Worm (Caenorhabditis elegans) whole organism, L2 larva: ENCODE data around the gene F56A11.6.

ENCODE experiments used
- dmd-4 ChIP-seq: sonication (generic microtip); optimal IDR thresholded peaks from 2 replicates; lab custom pipeline; 2017; ENCODE audit warnings: missing biosample characterization, missing genetic modification characterization
- nhr-23 ChIP-seq: fragments of 150-350 bp; optimal IDR thresholded peaks from 2 replicates; lab custom pipeline; 2014; ENCODE audit warnings: missing biosample characterization, missing genetic modification reagents, missing genetic modification characterization
- unc-62 ChIP-seq: fragments of 150-350 bp; optimal IDR thresholded peaks from 2 replicates; lab custom pipeline; 2014; ENCODE audit warnings: missing biosample characterization, missing genetic modification reagents, missing genetic modification characterization
- ztf-4 ChIP-seq: fragments of 150-350 bp; optimal IDR thresholded peaks from 2 replicates; lab custom pipeline; 2014; ENCODE audit warnings: missing biosample characterization, missing genetic modification characterization

DNA sequence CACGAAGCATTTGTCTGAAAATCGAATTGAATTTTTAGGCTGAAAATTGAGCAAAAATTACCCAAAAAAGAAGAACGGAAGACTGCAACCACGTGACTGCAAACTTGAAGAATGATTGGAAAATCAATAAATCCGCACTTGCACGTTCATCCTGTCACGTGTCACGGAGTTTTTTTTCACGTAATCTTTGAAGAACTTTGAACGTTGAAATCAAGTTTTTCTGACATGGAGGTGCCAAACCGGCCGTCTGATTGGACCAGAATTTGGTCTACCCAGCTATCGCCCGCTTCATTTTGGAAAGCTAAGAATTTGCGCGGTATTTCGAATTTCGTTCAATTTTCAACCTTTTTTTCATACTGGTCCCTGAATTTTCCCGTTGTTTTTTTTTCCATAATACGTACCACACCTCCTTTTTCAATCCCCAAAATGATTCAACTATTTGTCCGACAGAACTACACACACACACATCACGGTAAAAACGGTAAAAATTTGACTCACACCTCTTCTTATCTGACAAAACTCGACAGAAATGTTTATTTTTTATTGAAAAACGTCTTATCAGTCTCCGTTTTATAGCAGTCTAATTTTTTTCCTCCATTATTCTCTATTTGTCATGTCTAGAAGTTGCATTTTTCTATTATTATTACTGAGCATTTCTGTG is 14.4 kb upstream of the F56A11.6 start, which contains the start of the genes C18H7.7 and C18H7.11:
- TF ChIP-seq unc-62 (GFP tag; lab: Kevin White, UChicago) (no peak), dmd-4 (tag; lab: Kevin White, UChicago) (no peak), ztf-4 (no peak), nhr-23 (tag; lab: Kevin White, UChicago) (no peak)
